Worm (Caenorhabditis elegans) whole organism, midembryonic: ENCODE data around the gene pudl-2.

ENCODE experiments used
- T22C8.4 ChIP-seq: fragments of 200-800 bp; sonication (Bioruptor generic); IDR thresholded peaks from 2 replicates; pipeline ENCODE4 v1.3.6; 2022; ENCODE audit warnings: missing genetic modification characterization, missing compliant biosample characterization
- cog-1 ChIP-seq: sonication (generic microtip); optimal IDR thresholded peaks from 2 replicates; lab custom pipeline; 2016; ENCODE audit warnings: missing genetic modification characterization, missing compliant biosample characterization
- flt-1 ChIP-seq: fragments of 200-800 bp; sonication (Bioruptor generic); IDR thresholded peaks from 2 replicates; pipeline ENCODE4 v1.3.6; 2022; ENCODE audit warnings: missing genetic modification characterization, missing compliant biosample characterization
- klf-2 ChIP-seq: fragments of 200-800 bp; sonication (Bioruptor generic); conservative IDR thresholded peaks from 2 replicates; pipeline ENCODE4 v1.3.6; 2022; ENCODE audit warnings: missing genetic modification reagents, missing genetic modification characterization, missing compliant biosample characterization
- med-1 ChIP-seq: sonication (generic microtip); optimal IDR thresholded peaks from 2 replicates; lab custom pipeline; 2017; ENCODE audit warnings: missing genetic modification characterization, mild to moderate bottlenecking, missing compliant biosample characterization, antibody characterized with exemption, missing genetic modification reagents; ENCODE audit not compliant: insufficient read depth
- ref-1 ChIP-seq: fragments of 200-800 bp; sonication (Bioruptor generic); conservative IDR thresholded peaks from 2 replicates; pipeline ENCODE4 v1.3.6; 2022; ENCODE audit warnings: missing genetic modification reagents, missing genetic modification characterization, missing compliant biosample characterization
- tab-1 ChIP-seq: fragments of 200-800 bp; sonication (Bioruptor generic); IDR thresholded peaks from 2 replicates; pipeline ENCODE4 v1.3.6; 2022; ENCODE audit warnings: missing genetic modification characterization, missing compliant biosample characterization
- ztf-23 ChIP-seq: fragments of 200-800 bp; sonication (Bioruptor generic); IDR thresholded peaks from 2 replicates; pipeline ENCODE4 v1.3.6; 2022; ENCODE audit warnings: missing genetic modification reagents, missing genetic modification characterization, missing compliant biosample characterization
- ztf-29 ChIP-seq: fragments of 200-800 bp; sonication (Bioruptor generic); IDR thresholded peaks from 2 replicates; pipeline ENCODE4 v1.3.6; 2022; ENCODE audit warnings: missing genetic modification reagents, missing genetic modification characterization, missing compliant biosample characterization

DNA sequence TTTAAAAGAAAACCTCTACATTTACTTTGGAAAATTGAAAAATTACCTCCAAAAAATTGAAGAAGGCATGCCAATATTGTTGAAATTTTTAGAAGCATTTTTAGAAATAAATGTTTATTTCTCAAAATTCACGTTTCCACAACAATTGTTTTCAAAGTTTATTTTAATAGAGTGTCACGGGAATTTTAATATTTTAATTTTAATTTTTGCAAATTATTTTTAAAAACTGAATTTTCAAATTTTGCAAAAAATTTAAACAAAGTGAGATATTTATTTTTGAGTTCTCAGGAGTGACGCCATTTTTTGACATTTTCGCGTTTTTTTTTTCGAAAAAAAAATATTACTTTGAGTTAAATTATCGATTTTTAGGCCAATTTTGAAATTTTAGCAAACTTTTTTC lies 18.5 kb downstream of the pudl-2 start, which contains the start of gene Y54G2A.49:
- TF ChIP-seq tab-1 (GFP tag; lab: Robert Waterston, UW) (no peak), ref-1 (no peak), ztf-23 (no peak), cog-1 (tag; lab: Kevin White, UChicago) (no peak), ztf-29 (GFP tag; lab: Robert Waterston, UW) (no peak), flt-1 (GFP tag; lab: Robert Waterston, UW) (no peak), klf-2 (GFP tag; lab: Robert Waterston, UW) (no peak), med-1 (no peak), T22C8.4 (GFP tag; lab: Robert Waterston, UW) (no peak)
